Fruit fly (Drosophila melanogaster) whole organism, embryonic: ENCODE results near the gene mnd.

Experiments used
- Atf3 ChIP-seq: fragments of 200-800 bp; sonication (Bioruptor generic); optimal IDR thresholded peaks from 3 replicates; lab custom pipeline; 2016; ENCODE audit warnings: missing biosample characterization, missing genetic modification characterization
- CG10267 ChIP-seq: fragments of 200-800 bp; sonication (Bioruptor generic); optimal IDR thresholded peaks from 2 replicates; lab custom pipeline; 2018; ENCODE audit warnings: missing biosample characterization, mild to moderate bottlenecking, missing genetic modification characterization, moderate library complexity
- CG13296 ChIP-seq: fragments of 200-800 bp; sonication (Bioruptor generic); optimal IDR thresholded peaks from 3 replicates; lab custom pipeline; 2018; ENCODE audit warnings: missing biosample characterization, mild to moderate bottlenecking, missing genetic modification characterization
- CG13894 ChIP-seq: fragments of 200-800 bp; sonication (Bioruptor generic); optimal IDR thresholded peaks from 3 replicates; lab custom pipeline; 2018; ENCODE audit warnings: missing biosample characterization, mild to moderate bottlenecking, missing genetic modification characterization, moderate library complexity
- CG14441 ChIP-seq: fragments of 200-800 bp; sonication (Bioruptor generic); IDR thresholded peaks from 2 replicates; pipeline ENCODE4 v1.3.6; 2022; ENCODE audit warnings: missing biosample characterization, missing genetic modification characterization
- CG15514 ChIP-seq: fragments of 200-800 bp; sonication (Bioruptor generic); optimal IDR thresholded peaks from 3 replicates; lab custom pipeline; 2017; ENCODE audit warnings: missing biosample characterization, missing genetic modification characterization, mild to moderate bottlenecking, moderate library complexity, missing genetic modification reagents
- CG15696 ChIP-seq: fragments of 200-800 bp; sonication (Bioruptor generic); optimal IDR thresholded peaks from 2 replicates; lab custom pipeline; 2019; ENCODE audit warnings: missing biosample characterization, mild to moderate bottlenecking, missing genetic modification characterization, moderate library complexity
- CG17328 ChIP-seq: fragments of 200-800 bp; sonication (Bioruptor generic); IDR thresholded peaks from 2 replicates; pipeline ENCODE4 v1.3.6; 2022; ENCODE audit warnings: missing biosample characterization, missing genetic modification characterization
- CG17361 ChIP-seq: fragments of 200-800 bp; sonication (Bioruptor generic); IDR thresholded peaks from 3 replicates; pipeline ENCODE4 v1.3.6; 2022; ENCODE audit warnings: missing biosample characterization, missing genetic modification characterization
- CG18011 ChIP-seq: fragments of 200-800 bp; sonication (Bioruptor generic); optimal IDR thresholded peaks from 2 replicates; lab custom pipeline; 2017; ENCODE audit warnings: missing biosample characterization, missing genetic modification characterization, mild to moderate bottlenecking, moderate library complexity, missing genotype
- CG18262 ChIP-seq: fragments of 200-800 bp; optimal IDR thresholded peaks from 3 replicates; lab custom pipeline; 2019; ENCODE audit warnings: missing biosample characterization, mild to moderate bottlenecking, missing genetic modification characterization, moderate library complexity
- CG2202 ChIP-seq: fragments of 200-800 bp; sonication (Bioruptor generic); optimal IDR thresholded peaks from 2 replicates; lab custom pipeline; 2018; ENCODE audit warnings: missing biosample characterization, mild to moderate bottlenecking, missing genetic modification characterization
- CG4328 ChIP-seq: fragments of 200-800 bp; sonication (Bioruptor generic); optimal IDR thresholded peaks from 3 replicates; lab custom pipeline; 2017; ENCODE audit warnings: missing biosample characterization, missing genetic modification reagents, missing genetic modification characterization
- CG5180 ChIP-seq: fragments of 200-800 bp; sonication (Bioruptor generic); optimal IDR thresholded peaks from 3 replicates; lab custom pipeline; 2017; ENCODE audit warnings: missing biosample characterization, missing genetic modification characterization, mild to moderate bottlenecking, moderate library complexity, missing genetic modification reagents
- CG5245 ChIP-seq: fragments of 200-800 bp; sonication (Bioruptor generic); optimal IDR thresholded peaks from 3 replicates; lab custom pipeline; 2016; ENCODE audit warnings: missing biosample characterization, missing genetic modification characterization
- CG6765 ChIP-seq: fragments of 200-800 bp; sonication (Bioruptor generic); optimal IDR thresholded peaks from 3 replicates; lab custom pipeline; 2017; ENCODE audit warnings: missing biosample characterization, mild to moderate bottlenecking, missing genetic modification characterization
- CG6791 ChIP-seq: fragments of 200-800 bp; sonication (Bioruptor generic); IDR thresholded peaks from 3 replicates; pipeline ENCODE4 v1.3.6; 2022; ENCODE audit warnings: missing biosample characterization, missing genetic modification characterization; ENCODE audit not compliant: partially characterized antibody
- CG7839 ChIP-seq: fragments of 200-800 bp; sonication (Bioruptor generic); optimal IDR thresholded peaks from 3 replicates; lab custom pipeline; 2018; ENCODE audit warnings: missing biosample characterization, mild to moderate bottlenecking, missing genetic modification characterization, moderate library complexity
- CG9727 ChIP-seq: fragments of 200-800 bp; sonication (Bioruptor generic); optimal IDR thresholded peaks from 3 replicates; lab custom pipeline; 2017; ENCODE audit warnings: missing biosample characterization, mild to moderate bottlenecking, missing genetic modification characterization
- D ChIP-seq, 2 experiments: fragments of 200-800 bp in 1 of 2; fragments of >200 bp in 1 of 2; sonication (Bioruptor generic) in 1 of 2; optimal IDR thresholded peaks; 2 replicates in 1 of 2; 3 replicates in 1 of 2; lab custom pipeline; 2017; ENCODE audit warnings: mild to moderate bottlenecking in 1 of 2, missing biosample characterization in 1 of 2, missing genetic modification characterization in 1 of 2, missing genetic modification reagents in 1 of 2
- D19A ChIP-seq: fragments of 200-800 bp; optimal IDR thresholded peaks from 3 replicates; lab custom pipeline; 2019; ENCODE audit warnings: missing biosample characterization, mild to moderate bottlenecking, missing genetic modification characterization, moderate library complexity
- H2.0 ChIP-seq: fragments of 200-800 bp; sonication (Bioruptor generic); IDR thresholded peaks from 2 replicates; pipeline ENCODE4 v1.3.6; 2022; ENCODE audit warnings: missing biosample characterization, missing genetic modification characterization
- Meics ChIP-seq: fragments of 200-800 bp; sonication (Bioruptor generic); optimal IDR thresholded peaks from 2 replicates; lab custom pipeline; 2017; ENCODE audit warnings: missing biosample characterization, mild to moderate bottlenecking, missing genetic modification characterization
- NK7.1 ChIP-seq: fragments of 200-800 bp; sonication (Bioruptor generic); optimal IDR thresholded peaks from 3 replicates; lab custom pipeline; 2016; ENCODE audit warnings: missing biosample characterization, missing genetic modification characterization
- PHDP ChIP-seq: fragments of 200-800 bp; sonication (Bioruptor generic); optimal IDR thresholded peaks from 3 replicates; lab custom pipeline; 2018; ENCODE audit warnings: missing biosample characterization, mild to moderate bottlenecking, missing genetic modification characterization, moderate library complexity
- Poxn ChIP-seq: fragments of 200-800 bp; sonication (Bioruptor generic); IDR thresholded peaks from 2 replicates; pipeline ENCODE4 v1.3.6; 2022; ENCODE audit warnings: missing biosample characterization, missing genetic modification characterization
- Ravus ChIP-seq: fragments of 200-800 bp; sonication (Bioruptor generic); IDR thresholded peaks from 2 replicates; pipeline ENCODE4 v1.3.6; 2022; ENCODE audit warnings: missing biosample characterization, missing genetic modification characterization
- Rx ChIP-seq: fragments of 200-800 bp; sonication (Bioruptor generic); IDR thresholded peaks from 2 replicates; pipeline ENCODE4 v1.3.6; 2022; ENCODE audit warnings: missing biosample characterization, missing genetic modification characterization
- Six4 ChIP-seq: fragments of 200-800 bp; sonication (Bioruptor generic); optimal IDR thresholded peaks from 2 replicates; lab custom pipeline; 2016; ENCODE audit warnings: missing biosample characterization, missing genetic modification characterization
- Sox100B ChIP-seq: fragments of 200-800 bp; sonication (Bioruptor generic); optimal IDR thresholded peaks from 3 replicates; lab custom pipeline; 2018; ENCODE audit warnings: missing biosample characterization, mild to moderate bottlenecking, missing genetic modification characterization
- Xrp1 ChIP-seq: fragments of 200-800 bp; sonication (Bioruptor generic); IDR thresholded peaks from 2 replicates; pipeline ENCODE4 v1.3.6; 2022; ENCODE audit warnings: missing biosample characterization, missing genetic modification characterization
- ap ChIP-seq: fragments of 200-800 bp; sonication (Bioruptor generic); IDR thresholded peaks from 2 replicates; pipeline ENCODE4 v1.3.6; 2022; ENCODE audit warnings: missing biosample characterization, missing genetic modification characterization
- ash1 ChIP-seq: fragments of 200-800 bp; sonication (Bioruptor generic); optimal IDR thresholded peaks from 2 replicates; lab custom pipeline; 2018; ENCODE audit warnings: missing biosample characterization, mild to moderate bottlenecking, missing genetic modification characterization
- cwo ChIP-seq: fragments of 200-800 bp; sonication (Bioruptor generic); optimal IDR thresholded peaks from 3 replicates; lab custom pipeline; 2017; ENCODE audit warnings: missing biosample characterization, missing genetic modification characterization, mild to moderate bottlenecking, moderate library complexity, missing genetic modification reagents
- emc ChIP-seq: fragments of 200-800 bp; sonication (Bioruptor generic); optimal IDR thresholded peaks from 2 replicates; lab custom pipeline; 2016; ENCODE audit warnings: missing biosample characterization, missing genetic modification characterization
- eyg ChIP-seq: fragments of 200-800 bp; sonication (Bioruptor generic); optimal IDR thresholded peaks from 3 replicates; lab custom pipeline; 2016; ENCODE audit warnings: missing biosample characterization, missing genetic modification characterization
- grn ChIP-seq: fragments of 200-800 bp; sonication (Bioruptor generic); optimal IDR thresholded peaks from 3 replicates; lab custom pipeline; 2017; ENCODE audit warnings: missing biosample characterization, missing genetic modification characterization
- her ChIP-seq: fragments of 200-800 bp; sonication (Bioruptor generic); optimal IDR thresholded peaks from 2 replicates; lab custom pipeline; 2016; ENCODE audit warnings: missing biosample characterization, missing genetic modification characterization
- jumu ChIP-seq: fragments of 200-800 bp; sonication (Bioruptor generic); optimal IDR thresholded peaks from 3 replicates; lab custom pipeline; 2016; ENCODE audit warnings: missing biosample characterization, missing genetic modification characterization
- lov ChIP-seq, 2 experiments: fragments of 200-800 bp in 1 of 2; fragments of >200 bp in 1 of 2; sonication (Bioruptor generic) in 1 of 2; IDR thresholded peaks in 1 of 2; optimal IDR thresholded peaks in 1 of 2; 2 replicates in 1 of 2; 3 replicates in 1 of 2; pipeline versions ENCODE4 v1.3.6 to Lab custom; 2017 to 2022; ENCODE audit warnings: missing biosample characterization in 1 of 2, missing genetic modification characterization in 1 of 2
- maf-S ChIP-seq: fragments of 200-800 bp; sonication (Bioruptor generic); optimal IDR thresholded peaks from 2 replicates; lab custom pipeline; 2016; ENCODE audit warnings: missing biosample characterization, missing genetic modification characterization
- oc ChIP-seq: fragments of 200-800 bp; sonication (Bioruptor generic); optimal IDR thresholded peaks from 2 replicates; lab custom pipeline; 2018; ENCODE audit warnings: missing biosample characterization, mild to moderate bottlenecking, missing genetic modification characterization, moderate library complexity
- pros ChIP-seq: fragments of 200-800 bp; sonication (Bioruptor generic); optimal IDR thresholded peaks from 3 replicates; lab custom pipeline; 2019; ENCODE audit warnings: missing biosample characterization, mild to moderate bottlenecking, missing genetic modification characterization, moderate library complexity
- pum ChIP-seq: fragments of 200-800 bp; sonication (Bioruptor generic); optimal IDR thresholded peaks from 2 replicates; lab custom pipeline; 2016; ENCODE audit warnings: missing biosample characterization, missing genetic modification characterization
- row ChIP-seq: fragments of 200-800 bp; sonication (Bioruptor generic); IDR thresholded peaks from 3 replicates; pipeline ENCODE4 v1.3.6; 2022; ENCODE audit warnings: missing biosample characterization, missing genetic modification characterization
- trem ChIP-seq: fragments of 200-800 bp; optimal IDR thresholded peaks from 3 replicates; lab custom pipeline; 2019; ENCODE audit warnings: missing biosample characterization, mild to moderate bottlenecking, missing genetic modification characterization, moderate library complexity
- twi ChIP-seq: fragments of 200-800 bp; optimal IDR thresholded peaks from 2 replicates; lab custom pipeline; 2019; ENCODE audit warnings: missing biosample characterization, mild to moderate bottlenecking, missing genetic modification characterization, moderate library complexity
- zfh1 ChIP-seq: fragments of 200-800 bp; sonication (Bioruptor generic); IDR thresholded peaks from 3 replicates; pipeline ENCODE4 v1.3.6; 2022; ENCODE audit warnings: missing biosample characterization, missing genetic modification characterization

mnd gene

DNA sequence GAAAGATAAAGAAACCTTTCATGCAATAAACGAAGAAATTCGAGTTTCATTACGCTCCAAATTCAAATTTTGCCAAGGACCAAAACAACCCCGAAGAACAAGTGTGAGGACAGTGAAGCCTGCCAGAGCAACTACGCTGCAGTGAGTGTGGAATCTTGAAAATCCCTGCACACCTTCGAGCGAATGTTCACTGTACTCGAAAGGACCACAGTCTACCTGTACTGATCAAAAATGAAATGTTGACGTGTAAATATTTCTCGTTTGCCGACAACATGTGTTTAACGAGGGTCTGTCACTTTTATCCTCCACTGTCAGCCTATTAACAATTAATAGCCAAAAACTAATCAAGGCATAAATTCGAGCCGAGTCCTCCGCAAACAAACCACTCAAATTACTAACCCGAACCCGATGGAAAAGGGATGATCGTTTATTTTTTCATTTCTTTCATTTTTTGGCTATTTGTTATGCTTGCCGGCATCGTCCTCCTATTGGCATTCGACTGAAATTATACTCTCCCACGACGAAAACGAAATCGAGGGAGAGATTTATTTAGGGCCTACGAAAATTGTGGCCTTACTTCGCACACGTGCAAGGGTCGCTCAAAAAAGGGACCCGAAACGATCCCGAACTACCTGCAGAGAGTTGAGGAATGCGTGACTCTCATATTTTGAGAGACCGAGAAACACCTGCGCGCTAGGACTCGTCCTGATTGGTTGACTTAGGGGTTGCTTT is 12.8 kb upstream of the mnd start (continued):
- TF ChIP-seq CG13894 (tag; lab: Kevin White, UChicago) (no peak), CG18262 (tag; lab: Kevin White, UChicago) (peak; percentile 55), pros (GFP tag; lab: Kevin White, UChicago) (peak; percentile 58), Rx (GFP tag; lab: Robert Waterston, UW) (no peak), CG15514 (GFP tag; lab: Kevin White, UChicago) (no peak), Xrp1 (GFP tag; lab: Robert Waterston, UW) (peak; percentile 51), maf-S (GFP tag; lab: Kevin White, UChicago) (no peak), pum (GFP tag; lab: Kevin White, UChicago) (peak; percentile 11), cwo (GFP tag; lab: Kevin White, UChicago) (no peak), trem (peak; percentile 11), CG6765 (GFP tag; lab: Kevin White, UChicago) (no peak), CG18011 (GFP tag; lab: Kevin White, UChicago) (no peak), Meics (GFP tag; lab: Kevin White, UChicago) (no peak), ap (GFP tag; lab: Robert Waterston, UW) (0 out of 2 replicates have a peak, but pooled peaks have one; percentile 2), CG4328 (GFP tag; lab: Kevin White, UChicago) (no peak), CG13296 (GFP tag; lab: Kevin White, UChicago) (no peak), Six4 (GFP tag; lab: Kevin White, UChicago) (peak; percentile 11), CG2202 (tag; lab: Kevin White, UChicago) (peak; percentile 18), D (optimal IDR thresholded peaks at IDR 0.05; lab: Kevin White, UChicago) (peak; percentile 31), D (GFP tag; optimal IDR thresholded peaks at IDR 0.05; lab: Kevin White, UChicago) (peak; percentile 32), CG17328 (GFP tag; lab: Robert Waterston, UW) (peak; percentile 51), oc (peak; percentile 18), twi (tag; lab: Kevin White, UChicago) (peak; percentile 78), CG14441 (GFP tag; lab: Robert Waterston, UW) (no peak), H2.0 (GFP tag; lab: Robert Waterston, UW) (no peak), jumu (GFP tag; lab: Kevin White, UChicago) (no peak), PHDP (no peak), ash1 (GFP tag; lab: Kevin White, UChicago) (no peak), CG9727 (GFP tag; lab: Kevin White, UChicago) (peak; percentile 56), CG7839 (tag; lab: Kevin White, UChicago) (no peak), D19A (tag; lab: Kevin White, UChicago) (no peak), CG10267 (peak; percentile 6), emc (no peak), CG5245 (no peak), row (GFP tag; lab: Robert Waterston, UW) (peak; percentile 64), CG5180 (no peak), CG15696 (peak; percentile 88), her (GFP tag; lab: Kevin White, UChicago) (no peak), Sox100B (GFP tag; lab: Kevin White, UChicago) (no peak), grn (peak; percentile 22), CG17361 (GFP tag; lab: Robert Waterston, UW) (peak; percentile 44; the same call in 1 of the 3 replicates), Atf3 (GFP tag; lab: Kevin White, UChicago) (no peak), eyg (GFP tag; lab: Kevin White, UChicago) (no peak), CG6791 (GFP tag; lab: Robert Waterston, UW) (no peak), lov (optimal IDR thresholded peaks at IDR 0.05; lab: Kevin White, UChicago) (no peak), lov (GFP tag; IDR thresholded peaks at IDR 0.05; lab: Robert Waterston, UW) (0 out of 3 replicates have a peak, but pooled peaks have one; percentile 59), zfh1 (GFP tag; lab: Robert Waterston, UW) (peak; percentile 43; the same call in 1 of the 3 replicates), Poxn (no peak), Ravus (GFP tag; lab: Robert Waterston, UW) (no peak), NK7.1 (GFP tag; lab: Kevin White, UChicago) (no peak)
